Fruit fly (Drosophila melanogaster) whole organism, embryonic: ENCODE data around the gene CG5790.

Experiments used
- Adf1 ChIP-seq: fragments of 200-800 bp; sonication (Bioruptor generic); IDR thresholded peaks from 2 replicates; pipeline ENCODE4 v1.3.6; 2022; ENCODE audit warnings: missing biosample characterization, missing genetic modification characterization
- Awh ChIP-seq: fragments of 200-800 bp; sonication (Bioruptor generic); IDR thresholded peaks from 2 replicates; pipeline ENCODE4, ENCODE4 v1.3.6; 2022; ENCODE audit warnings: missing biosample characterization, missing genetic modification characterization
- CG10462 ChIP-seq: fragments of 200-800 bp; sonication (Bioruptor generic); optimal IDR thresholded peaks from 2 replicates; lab custom pipeline; 2016; ENCODE audit warnings: missing biosample characterization, missing genetic modification characterization
- CG10959 ChIP-seq: fragments of 200-800 bp; sonication (Bioruptor generic); IDR thresholded peaks from 2 replicates; pipeline ENCODE4 v1.3.6; 2022; ENCODE audit warnings: missing biosample characterization, missing genetic modification characterization
- CG13624 ChIP-seq: fragments of 200-800 bp; sonication (Bioruptor generic); optimal IDR thresholded peaks from 2 replicates; lab custom pipeline; 2016; ENCODE audit warnings: missing biosample characterization, missing genetic modification characterization
- CG17359 ChIP-seq: fragments of 200-800 bp; sonication (Bioruptor generic); optimal IDR thresholded peaks from 3 replicates; lab custom pipeline; 2018; ENCODE audit warnings: missing biosample characterization, mild to moderate bottlenecking, missing genetic modification characterization, moderate library complexity
- CG17385 ChIP-seq: fragments of 200-800 bp; sonication (Bioruptor generic); optimal IDR thresholded peaks from 3 replicates; lab custom pipeline; 2018; ENCODE audit warnings: missing biosample characterization, mild to moderate bottlenecking, missing genetic modification characterization
- CG18011 ChIP-seq: fragments of 200-800 bp; sonication (Bioruptor generic); optimal IDR thresholded peaks from 2 replicates; lab custom pipeline; 2017; ENCODE audit warnings: missing biosample characterization, missing genetic modification characterization, mild to moderate bottlenecking, moderate library complexity, missing genotype
- CG18262 ChIP-seq: fragments of 200-800 bp; optimal IDR thresholded peaks from 3 replicates; lab custom pipeline; 2019; ENCODE audit warnings: missing biosample characterization, mild to moderate bottlenecking, missing genetic modification characterization, moderate library complexity
- CG18764 ChIP-seq: fragments of 200-800 bp; sonication (Bioruptor generic); optimal IDR thresholded peaks from 3 replicates; lab custom pipeline; 2016; ENCODE audit warnings: missing biosample characterization, missing genetic modification characterization
- CG33213 ChIP-seq: fragments of 200-800 bp; sonication (Bioruptor generic); optimal IDR thresholded peaks from 3 replicates; lab custom pipeline; 2016; ENCODE audit warnings: missing biosample characterization, missing genetic modification characterization
- CG42726 ChIP-seq: fragments of 200-800 bp; sonication (Bioruptor generic); IDR thresholded peaks from 2 replicates; pipeline ENCODE4 v1.3.6; 2022; ENCODE audit warnings: missing biosample characterization, missing genetic modification characterization; ENCODE audit not compliant: partially characterized antibody
- CG4282 ChIP-seq: fragments of 200-800 bp; sonication (Bioruptor generic); optimal IDR thresholded peaks from 2 replicates; lab custom pipeline; 2016; ENCODE audit warnings: missing biosample characterization, missing genetic modification characterization
- CG9817 ChIP-seq: fragments of 200-800 bp; sonication (Bioruptor generic); optimal IDR thresholded peaks from 2 replicates; lab custom pipeline; 2018; ENCODE audit warnings: missing biosample characterization, mild to moderate bottlenecking, missing genetic modification characterization, moderate library complexity
- D ChIP-seq, 2 experiments: fragments of 200-800 bp in 1 of 2; fragments of >200 bp in 1 of 2; sonication (Bioruptor generic) in 1 of 2; optimal IDR thresholded peaks; 2 replicates in 1 of 2; 3 replicates in 1 of 2; lab custom pipeline; 2017; ENCODE audit warnings: mild to moderate bottlenecking in 1 of 2, missing biosample characterization in 1 of 2, missing genetic modification characterization in 1 of 2, missing genetic modification reagents in 1 of 2
- Gsc ChIP-seq: fragments of 200-800 bp; sonication (Bioruptor generic); IDR thresholded peaks from 2 replicates; pipeline ENCODE4 v1.3.6; 2022; ENCODE audit warnings: missing biosample characterization, missing genetic modification characterization
- MBD-R2 ChIP-seq: fragments of 200-800 bp; sonication (Bioruptor generic); IDR thresholded peaks from 2 replicates; pipeline ENCODE4 v1.3.6; 2022; ENCODE audit warnings: missing biosample characterization, missing genetic modification characterization
- Nf-YB ChIP-seq: fragments of 200-800 bp; sonication (Bioruptor generic); optimal IDR thresholded peaks from 3 replicates; lab custom pipeline; 2019; ENCODE audit warnings: missing biosample characterization, mild to moderate bottlenecking, missing genetic modification characterization, moderate library complexity
- Opbp ChIP-seq: fragments of 200-800 bp; sonication (Bioruptor generic); IDR thresholded peaks from 3 replicates; pipeline ENCODE4 v1.3.6; 2022; ENCODE audit warnings: missing biosample characterization, missing genetic modification characterization; ENCODE audit not compliant: partially characterized antibody
- Ravus ChIP-seq: fragments of 200-800 bp; sonication (Bioruptor generic); IDR thresholded peaks from 2 replicates; pipeline ENCODE4 v1.3.6; 2022; ENCODE audit warnings: missing biosample characterization, missing genetic modification characterization
- Rx ChIP-seq: fragments of 200-800 bp; sonication (Bioruptor generic); IDR thresholded peaks from 2 replicates; pipeline ENCODE4 v1.3.6; 2022; ENCODE audit warnings: missing biosample characterization, missing genetic modification characterization
- Scr ChIP-seq: fragments of 200-800 bp; sonication (Bioruptor generic); IDR thresholded peaks from 2 replicates; pipeline ENCODE4 v1.3.6; 2022; ENCODE audit warnings: missing biosample characterization, missing genetic modification characterization; ENCODE audit not compliant: partially characterized antibody
- Sin3A ChIP-seq: fragments of >200 bp; optimal IDR thresholded peaks from 2 replicates; lab custom pipeline; 2018
- Sry-β ChIP-seq: fragments of 200-800 bp; sonication (Bioruptor generic); optimal IDR thresholded peaks from 2 replicates; lab custom pipeline; 2018; ENCODE audit warnings: missing biosample characterization, mild to moderate bottlenecking, missing genetic modification characterization, moderate library complexity
- al ChIP-seq: fragments of 200-800 bp; sonication (Bioruptor generic); IDR thresholded peaks from 2 replicates; pipeline ENCODE4 v1.3.6; 2022; ENCODE audit warnings: missing biosample characterization, missing genetic modification characterization
- aop ChIP-seq: fragments of 200-800 bp; sonication (Bioruptor generic); IDR thresholded peaks from 2 replicates; pipeline ENCODE4 v1.3.6; 2022; ENCODE audit warnings: missing biosample characterization, missing genetic modification characterization
- ash1 ChIP-seq: fragments of 200-800 bp; sonication (Bioruptor generic); optimal IDR thresholded peaks from 2 replicates; lab custom pipeline; 2018; ENCODE audit warnings: missing biosample characterization, mild to moderate bottlenecking, missing genetic modification characterization
- br ChIP-seq: fragments of >200 bp; optimal IDR thresholded peaks from 2 replicates; lab custom pipeline; 2017
- cad ChIP-seq: fragments of >200 bp; optimal IDR thresholded peaks from 2 replicates; lab custom pipeline; 2017; ENCODE audit warnings: missing biosample characterization, missing genetic modification characterization
- chif ChIP-seq, 2 experiments: fragments of 200-800 bp; sonication (Bioruptor generic); optimal IDR thresholded peaks; 3 replicates each; lab custom pipeline; 2016; ENCODE audit warnings: missing biosample characterization in 2 of 2, missing genetic modification characterization in 2 of 2
- crp ChIP-seq, 2 experiments: fragments of 200-800 bp; sonication (Bioruptor generic); optimal IDR thresholded peaks; 2 replicates in 1 of 2; 3 replicates in 1 of 2; lab custom pipeline; 2017; ENCODE audit warnings: missing biosample characterization in 2 of 2, missing genetic modification characterization in 2 of 2, mild to moderate bottlenecking in 1 of 2, moderate library complexity in 1 of 2
- dmrt11E ChIP-seq: fragments of 200-800 bp; sonication (Bioruptor generic); optimal IDR thresholded peaks from 3 replicates; lab custom pipeline; 2018; ENCODE audit warnings: missing biosample characterization, mild to moderate bottlenecking, missing genetic modification characterization, moderate library complexity
- dysf ChIP-seq: fragments of 200-800 bp; sonication (Bioruptor generic); IDR thresholded peaks from 3 replicates; pipeline ENCODE4 v1.3.6; 2022; ENCODE audit warnings: missing biosample characterization, missing genetic modification characterization
- exex ChIP-seq: fragments of 200-800 bp; sonication (Bioruptor generic); optimal IDR thresholded peaks from 4 replicates; lab custom pipeline; 2018; ENCODE audit warnings: missing biosample characterization, mild to moderate bottlenecking, missing genetic modification characterization, moderate library complexity
- eyg ChIP-seq: fragments of 200-800 bp; sonication (Bioruptor generic); optimal IDR thresholded peaks from 3 replicates; lab custom pipeline; 2016; ENCODE audit warnings: missing biosample characterization, missing genetic modification characterization
- ftz-f1 ChIP-seq: fragments of 200-800 bp; sonication (Bioruptor generic); optimal IDR thresholded peaks from 2 replicates; lab custom pipeline; 2016; ENCODE audit warnings: missing biosample characterization, missing genetic modification characterization
- gsb-n ChIP-seq: fragments of 200-800 bp; sonication (Bioruptor generic); optimal IDR thresholded peaks from 3 replicates; lab custom pipeline; 2018; ENCODE audit warnings: missing biosample characterization, mild to moderate bottlenecking, missing genetic modification characterization
- gt ChIP-seq: fragments of 200-800 bp; sonication (Bioruptor generic); IDR thresholded peaks from 2 replicates; pipeline ENCODE4 v1.3.6; 2022; ENCODE audit warnings: missing biosample characterization, missing genetic modification characterization
- hb ChIP-seq: fragments of 200-800 bp; sonication (Bioruptor generic); IDR thresholded peaks from 3 replicates; pipeline ENCODE4 v1.3.6; 2022; ENCODE audit warnings: missing biosample characterization, missing genetic modification characterization; ENCODE audit not compliant: partially characterized antibody
- knrl ChIP-seq: fragments of 200-800 bp; sonication (Bioruptor generic); IDR thresholded peaks from 3 replicates; pipeline ENCODE4 v1.3.6; 2022; ENCODE audit warnings: missing biosample characterization, missing genetic modification characterization; ENCODE audit not compliant: partially characterized antibody
- nom ChIP-seq: fragments of 200-800 bp; sonication (Bioruptor generic); optimal IDR thresholded peaks from 2 replicates; lab custom pipeline; 2017; ENCODE audit warnings: missing biosample characterization, missing genetic modification characterization, mild to moderate bottlenecking, moderate library complexity, missing genetic modification reagents
- oc ChIP-seq: fragments of 200-800 bp; sonication (Bioruptor generic); optimal IDR thresholded peaks from 2 replicates; lab custom pipeline; 2018; ENCODE audit warnings: missing biosample characterization, mild to moderate bottlenecking, missing genetic modification characterization, moderate library complexity
- p53 ChIP-seq: fragments of 200-800 bp; sonication (Bioruptor generic); optimal IDR thresholded peaks from 2 replicates; lab custom pipeline; 2016; ENCODE audit warnings: missing biosample characterization, missing genetic modification characterization
- run ChIP-seq: fragments of 200-800 bp; sonication (Bioruptor generic); optimal IDR thresholded peaks from 3 replicates; lab custom pipeline; 2018; ENCODE audit warnings: missing biosample characterization, mild to moderate bottlenecking, missing genetic modification characterization
- seq ChIP-seq: fragments of 200-800 bp; sonication (Bioruptor generic); IDR thresholded peaks from 2 replicates; pipeline ENCODE4 v1.3.6; 2022; ENCODE audit warnings: missing biosample characterization, missing genetic modification characterization
- slp2 ChIP-seq: fragments of 200-800 bp; sonication (Bioruptor generic); optimal IDR thresholded peaks from 2 replicates; lab custom pipeline; 2016; ENCODE audit warnings: missing biosample characterization, missing genetic modification characterization
- sna ChIP-seq: fragments of 200-800 bp; sonication (Bioruptor generic); IDR thresholded peaks from 2 replicates; pipeline ENCODE4 v1.3.6; 2022; ENCODE audit warnings: missing biosample characterization, missing genetic modification characterization; ENCODE audit not compliant: partially characterized antibody
- tgo ChIP-seq: fragments of 200-800 bp; sonication (Bioruptor generic); IDR thresholded peaks from 3 replicates; pipeline ENCODE4 v1.3.6; 2022; ENCODE audit warnings: missing biosample characterization, missing genetic modification characterization
- tio ChIP-seq: fragments of 200-800 bp; sonication (Bioruptor generic); optimal IDR thresholded peaks from 2 replicates; lab custom pipeline; 2017; ENCODE audit warnings: missing biosample characterization, missing genetic modification characterization, inconsistent platforms
- unpg ChIP-seq: fragments of 200-800 bp; sonication (Bioruptor generic); optimal IDR thresholded peaks from 3 replicates; lab custom pipeline; 2018; ENCODE audit warnings: missing biosample characterization, mild to moderate bottlenecking, missing genetic modification characterization, moderate library complexity
- zen2 ChIP-seq: fragments of 200-800 bp; sonication (Bioruptor generic); IDR thresholded peaks from 3 replicates; pipeline ENCODE4 v1.3.6; 2022; ENCODE audit warnings: missing biosample characterization, missing genetic modification characterization; ENCODE audit not compliant: partially characterized antibody

CG5790 gene

dm6 chr2L:18345194-18345593 is 50.6 kb downstream of the CG5790 start (continued):
- TF ChIP-seq crp (GFP tag; optimal IDR thresholded peaks at IDR 0.05; lab: Kevin White, UChicago) (no peak), run (tag; lab: Kevin White, UChicago) (no peak), exex (tag; lab: Kevin White, UChicago) (no peak), zen2 (GFP tag; lab: Robert Waterston, UW) (no peak), slp2 (GFP tag; lab: Kevin White, UChicago) (no peak), br (no peak), Awh (GFP tag; lab: Robert Waterston, UW) (peak; percentile 23; the same call in 1 of the 2 replicates), Nf-YB (GFP tag; lab: Kevin White, UChicago) (no peak), Adf1 (no peak), Ravus (no peak), dmrt11E (tag; lab: Kevin White, UChicago) (peak; percentile 56), MBD-R2 (GFP tag; lab: Robert Waterston, UW) (no peak), CG18262 (tag; lab: Kevin White, UChicago) (peak; percentile 67), CG33213 (no peak), gsb-n (tag; lab: Kevin White, UChicago) (peak; percentile 48), tgo (GFP tag; lab: Robert Waterston, UW) (peak; percentile 28; the same call in 1 of the 3 replicates), hb (GFP tag; lab: Robert Waterston, UW) (no peak), Scr (GFP tag; lab: Robert Waterston, UW) (no peak), Gsc (GFP tag; lab: Robert Waterston, UW) (no peak), cad (GFP tag; lab: Kevin White, UChicago) (no peak), eyg (GFP tag; lab: Kevin White, UChicago) (no peak), CG10959 (GFP tag; lab: Robert Waterston, UW) (peak; percentile 21; the same call in 1 of the 2 replicates), Rx (GFP tag; lab: Robert Waterston, UW) (no peak), CG4282 (no peak), CG18764 (GFP tag; lab: Kevin White, UChicago) (no peak), chif (GFP tag; optimal IDR thresholded peaks at IDR 0.05; lab: Kevin White, UChicago) (no peak), aop (no peak), oc (tag; lab: Kevin White, UChicago) (no peak), Sin3A (no peak), ash1 (GFP tag; lab: Kevin White, UChicago) (no peak), CG42726 (GFP tag; lab: Robert Waterston, UW) (no peak), gt (GFP tag; lab: Robert Waterston, UW) (no peak), CG17385 (GFP tag; lab: Kevin White, UChicago) (peak; percentile 30), tio (GFP tag; lab: Kevin White, UChicago) (no peak), Sry-β (no peak), D (optimal IDR thresholded peaks at IDR 0.05; lab: Kevin White, UChicago) (no peak), D (GFP tag; optimal IDR thresholded peaks at IDR 0.05; lab: Kevin White, UChicago) (peak; percentile 55), Opbp (no peak), CG18011 (no peak), al (GFP tag; lab: Robert Waterston, UW) (no peak), CG13624 (GFP tag; lab: Kevin White, UChicago) (no peak), unpg (GFP tag; lab: Kevin White, UChicago) (peak; percentile 58), nom (GFP tag; lab: Kevin White, UChicago) (peak; percentile 28), dysf (no peak), p53 (no peak), CG9817 (tag; lab: Kevin White, UChicago) (no peak), seq (GFP tag; lab: Robert Waterston, UW) (no peak), ftz-f1 (GFP tag; lab: Kevin White, UChicago) (no peak), sna (GFP tag; lab: Robert Waterston, UW) (no peak), knrl (GFP tag; lab: Robert Waterston, UW) (no peak), CG17359 (tag; lab: Kevin White, UChicago) (peak; percentile 54), CG10462 (GFP tag; lab: Kevin White, UChicago) (no peak)
